Worm (Caenorhabditis elegans) whole organism, early embryonic: ENCODE measurements around the gene Y54F10BM.12.

Experiments
- B0310.2 ChIP-seq: sonication (generic microtip); optimal IDR thresholded peaks from 2 replicates; lab custom pipeline; 2016; ENCODE audit warnings: mild to moderate bottlenecking, missing genetic modification characterization, missing compliant biosample characterization
- F13C5.2 ChIP-seq: sonication (generic microtip); optimal IDR thresholded peaks from 2 replicates; lab custom pipeline; 2017; ENCODE audit warnings: mild to moderate bottlenecking, missing genetic modification characterization, inconsistent platforms, missing compliant biosample characterization
- ama-1 ChIP-seq: fragments of 150-350 bp; optimal IDR thresholded peaks from 2 replicates; lab custom pipeline; 2014
- ceh-13 ChIP-seq: fragments of 200-800 bp; sonication (Bioruptor generic); optimal IDR thresholded peaks from 2 replicates; lab custom pipeline; 2018; ENCODE audit warnings: mild to moderate bottlenecking, missing genetic modification characterization, missing compliant biosample characterization
- ets-7 ChIP-seq: sonication (generic microtip); optimal IDR thresholded peaks from 2 replicates; lab custom pipeline; 2016; ENCODE audit warnings: missing genotype, missing genetic modification characterization, missing compliant biosample characterization
- flt-1 ChIP-seq: fragments of 200-800 bp; sonication (Bioruptor generic); IDR thresholded peaks from 2 replicates; pipeline ENCODE4 v1.3.6; 2022; ENCODE audit warnings: missing genetic modification characterization, missing compliant biosample characterization
- pes-1 ChIP-seq: fragments of 200-800 bp; sonication (Bioruptor generic); IDR thresholded peaks from 2 replicates; pipeline ENCODE4 v1.3.6; 2022; ENCODE audit warnings: missing genetic modification reagents, missing genetic modification characterization, missing compliant biosample characterization
- sea-1 ChIP-seq: fragments of 200-800 bp; sonication (Bioruptor generic); conservative IDR thresholded peaks from 2 replicates; pipeline ENCODE4 v1.3.6; 2022; ENCODE audit warnings: missing genetic modification characterization, missing compliant biosample characterization
- tra-4 ChIP-seq: sonication (generic microtip); optimal IDR thresholded peaks from 2 replicates; lab custom pipeline; 2017; ENCODE audit warnings: missing genetic modification characterization, missing compliant biosample characterization

ce11 chrIII:2368424-2368823 is 38.9 kb upstream of the Y54F10BM.12 start, which contains the start of gene H04J21.4:
- TF ChIP-seq ama-1 (lab: Kevin White, UChicago) (no peak), F13C5.2 (tag; lab: Kevin White, UChicago) (no peak), B0310.2 (no peak), ceh-13 (GFP tag; lab: Kevin White, UChicago) (no peak), tra-4 (tag; lab: Kevin White, UChicago) (no peak), flt-1 (GFP tag; lab: Robert Waterston, UW) (no peak), pes-1 (GFP tag; lab: Robert Waterston, UW) (no peak), sea-1 (no peak), ets-7 (no peak)
